Worm (Caenorhabditis elegans) whole organism, young adult: ENCODE results near the gene asb-1.
A peak's percentile ranks its signal among the peaks of the same experiment; 100 is the strongest.

Source experiments
- C06A6.2 ChIP-seq: fragments of 200-800 bp; sonication (Bioruptor generic); conservative IDR thresholded peaks from 2 replicates; pipeline ENCODE4 v1.3.6; 2022; ENCODE audit warnings: missing genetic modification characterization, missing compliant biosample characterization
- C17E4.6 ChIP-seq: fragments of 200-800 bp; sonication (Bioruptor generic); IDR thresholded peaks from 2 replicates; pipeline ENCODE4 v1.3.6; 2022; ENCODE audit warnings: missing genetic modification reagents, missing genetic modification characterization, missing compliant biosample characterization
- D2030.7 ChIP-seq: fragments of 200-800 bp; sonication (Bioruptor generic); IDR thresholded peaks from 2 replicates; pipeline ENCODE4 v1.3.6; 2022; ENCODE audit warnings: missing genetic modification reagents, missing genetic modification characterization, missing compliant biosample characterization
- F10E7.11 ChIP-seq: sonication (generic microtip); optimal IDR thresholded peaks from 2 replicates; lab custom pipeline; 2017; ENCODE audit warnings: mild to moderate bottlenecking, missing genetic modification characterization, moderate library complexity, missing compliant biosample characterization
- F33H1.4 ChIP-seq: fragments of 200-800 bp; sonication (Bioruptor generic); IDR thresholded peaks from 2 replicates; pipeline ENCODE4 v1.3.6; 2022; ENCODE audit warnings: missing genetic modification reagents, missing genetic modification characterization, missing compliant biosample characterization
- F37B4.10 ChIP-seq: fragments of 200-800 bp; sonication (Bioruptor generic); IDR thresholded peaks from 2 replicates; pipeline ENCODE4 v1.3.6; 2022; ENCODE audit warnings: missing genetic modification characterization, missing compliant biosample characterization
- K11D2.4 ChIP-seq: fragments of 200-800 bp; sonication (Bioruptor generic); IDR thresholded peaks from 2 replicates; pipeline ENCODE4 v1.3.6; 2022; ENCODE audit warnings: missing genetic modification reagents, missing genetic modification characterization, missing compliant biosample characterization
- Y67H2A.10 ChIP-seq: fragments of 200-800 bp; sonication (Bioruptor generic); conservative IDR thresholded peaks from 2 replicates; pipeline ENCODE4 v1.3.6; 2022; ENCODE audit warnings: missing genetic modification reagents, missing genetic modification characterization, missing compliant biosample characterization
- akir-1 ChIP-seq: fragments of 200-800 bp; sonication (Bioruptor generic); optimal IDR thresholded peaks from 2 replicates; lab custom pipeline; 2018; ENCODE audit warnings: mild to moderate bottlenecking, missing genetic modification characterization, moderate library complexity, missing compliant biosample characterization
- ama-1 ChIP-seq, 3 experiments: fragments of 150-350 bp in 1 of 3; sonication (generic microtip) in 2 of 3; optimal IDR thresholded peaks; 2 replicates each; lab custom pipeline; 2014 to 2018; ENCODE audit warnings: missing biosample characterization in 2 of 3, missing genetic modification characterization in 2 of 3, missing genetic modification reagents in 2 of 3
- aptf-2 ChIP-seq: fragments of 200-800 bp; sonication (Bioruptor generic); conservative IDR thresholded peaks from 2 replicates; pipeline ENCODE4 v1.3.6; 2022; ENCODE audit warnings: missing genetic modification reagents, missing genetic modification characterization, missing compliant biosample characterization
- athp-1 ChIP-seq: sonication (generic microtip); optimal IDR thresholded peaks from 2 replicates; lab custom pipeline; 2017; ENCODE audit warnings: mild to moderate bottlenecking, missing genetic modification characterization, missing compliant biosample characterization
- ceh-79 ChIP-seq: sonication (generic microtip); optimal IDR thresholded peaks from 2 replicates; lab custom pipeline; 2017; ENCODE audit warnings: mild to moderate bottlenecking, missing genetic modification characterization, missing compliant biosample characterization
- chd-7 ChIP-seq: sonication (generic microtip); optimal IDR thresholded peaks from 2 replicates; lab custom pipeline; 2016; ENCODE audit warnings: mild to moderate bottlenecking, missing genetic modification characterization, moderate library complexity, missing compliant biosample characterization
- die-1 ChIP-seq: sonication (generic microtip); optimal IDR thresholded peaks from 2 replicates; lab custom pipeline; 2016; ENCODE audit warnings: missing genotype, mild to moderate bottlenecking, missing genetic modification characterization, missing compliant biosample characterization
- dpl-1 ChIP-seq: fragments of 150-350 bp; optimal IDR thresholded peaks from 2 replicates; lab custom pipeline; 2014; ENCODE audit warnings: missing biosample characterization, missing genetic modification reagents, missing genetic modification characterization
- efl-1 ChIP-seq: fragments of 150-350 bp; optimal IDR thresholded peaks from 2 replicates; lab custom pipeline; 2014; ENCODE audit warnings: missing biosample characterization, missing genetic modification reagents, missing genetic modification characterization
- egl-18 ChIP-seq: fragments of 200-800 bp; sonication (Bioruptor generic); IDR thresholded peaks from 2 replicates; pipeline ENCODE4 v1.3.6; 2022; ENCODE audit warnings: missing genetic modification reagents, missing genetic modification characterization, missing compliant biosample characterization
- egrh-3 ChIP-seq: fragments of 200-800 bp; sonication (Bioruptor generic); IDR thresholded peaks from 2 replicates; pipeline ENCODE4 v1.3.6; 2022; ENCODE audit warnings: missing genetic modification reagents, missing genetic modification characterization, missing compliant biosample characterization
- lag-1 ChIP-seq: fragments of 200-800 bp; sonication (Bioruptor generic); IDR thresholded peaks from 2 replicates; pipeline ENCODE4 v1.3.6; 2022; ENCODE audit warnings: missing genetic modification reagents, missing genetic modification characterization, missing compliant biosample characterization
- let-607 ChIP-seq, 2 experiments: fragments of 200-800 bp in 1 of 2; sonication (Bioruptor generic) in 1 of 2; sonication (generic microtip) in 1 of 2; optimal IDR thresholded peaks; 2 replicates each; lab custom pipeline; 2016 to 2018; ENCODE audit warnings: mild to moderate bottlenecking in 2 of 2, missing compliant biosample characterization in 2 of 2, missing genetic modification characterization in 2 of 2, moderate library complexity in 2 of 2, missing genotype in 1 of 2
- lin-35 ChIP-seq, 3 experiments: fragments of 150-350 bp in 2 of 3; sonication (generic microtip) in 1 of 3; optimal IDR thresholded peaks; 2 replicates each; lab custom pipeline; 2014 to 2018; ENCODE audit warnings: missing biosample characterization in 3 of 3, missing genetic modification characterization in 3 of 3, missing genetic modification reagents in 3 of 3
- lin-40 ChIP-seq: sonication (generic microtip); optimal IDR thresholded peaks from 2 replicates; lab custom pipeline; 2016; ENCODE audit warnings: missing genetic modification characterization, mild to moderate bottlenecking, missing compliant biosample characterization, missing genotype, missing genetic modification reagents
- lin-54 ChIP-seq: fragments of 200-800 bp; sonication (Bioruptor generic); optimal IDR thresholded peaks from 2 replicates; lab custom pipeline; 2018; ENCODE audit warnings: mild to moderate bottlenecking, missing genetic modification characterization, missing compliant biosample characterization
- lsl-1 ChIP-seq: fragments of 200-800 bp; sonication (Bioruptor generic); optimal IDR thresholded peaks from 2 replicates; lab custom pipeline; 2018; ENCODE audit warnings: mild to moderate bottlenecking, missing genetic modification characterization, moderate library complexity, missing compliant biosample characterization
- lsy-27 ChIP-seq: sonication (generic microtip); optimal IDR thresholded peaks from 2 replicates; lab custom pipeline; 2017; ENCODE audit warnings: missing genetic modification characterization, mild to moderate bottlenecking, missing compliant biosample characterization, antibody characterized with exemption, missing genotype, borderline replicate concordance; ENCODE audit not compliant: insufficient read depth
- mcd-1 ChIP-seq: fragments of 200-800 bp; sonication (Bioruptor generic); IDR thresholded peaks from 2 replicates; pipeline ENCODE4 v1.3.6; 2022; ENCODE audit warnings: missing genetic modification reagents, missing genetic modification characterization, missing compliant biosample characterization
- nfyb-1 ChIP-seq: fragments of 200-800 bp; sonication (Bioruptor generic); IDR thresholded peaks from 2 replicates; pipeline ENCODE4 v1.3.6; 2022; ENCODE audit warnings: missing genetic modification reagents, missing genetic modification characterization, missing compliant biosample characterization
- nhr-80 ChIP-seq: sonication (generic microtip); optimal IDR thresholded peaks from 2 replicates; lab custom pipeline; 2016; ENCODE audit warnings: missing genetic modification characterization, missing compliant biosample characterization
- repo-1 ChIP-seq: sonication (generic microtip); optimal IDR thresholded peaks from 2 replicates; lab custom pipeline; 2017; ENCODE audit warnings: mild to moderate bottlenecking, missing genetic modification characterization, missing compliant biosample characterization
- rpc-1 ChIP-seq, 2 experiments: fragments of 150-350 bp in 1 of 2; sonication (generic microtip) in 1 of 2; optimal IDR thresholded peaks; 2 replicates each; lab custom pipeline; 2014 to 2018; ENCODE audit warnings: missing biosample characterization in 1 of 2, missing genetic modification characterization in 1 of 2, missing genetic modification reagents in 1 of 2, missing genotype in 1 of 2
- snpc-1.3 ChIP-seq: sonication (generic microtip); optimal IDR thresholded peaks from 2 replicates; lab custom pipeline; 2017; ENCODE audit warnings: missing genetic modification characterization, mild to moderate bottlenecking, missing compliant biosample characterization, antibody characterized with exemption, moderate library complexity, missing genotype, missing genetic modification reagents; ENCODE audit not compliant: insufficient read depth
- snpc-4 ChIP-seq, 5 experiments: fragments of 150-350 bp in 1 of 5; sonication (generic microtip) in 4 of 5; optimal IDR thresholded peaks; 2 replicates each; lab custom pipeline; 2014 to 2018; ENCODE audit warnings: missing genetic modification characterization in 5 of 5, missing biosample characterization in 3 of 5, antibody characterized with exemption in 2 of 5, mild to moderate bottlenecking in 2 of 5, missing compliant biosample characterization in 2 of 5, missing genotype in 2 of 5, moderate library complexity in 2 of 5, missing genetic modification reagents in 1 of 5
- tbx-9 ChIP-seq: sonication (generic microtip); optimal IDR thresholded peaks from 2 replicates; lab custom pipeline; 2016; ENCODE audit warnings: borderline replicate concordance, missing genetic modification characterization, inconsistent platforms, missing compliant biosample characterization
- tlf-1 ChIP-seq: fragments of 200-800 bp; sonication (Bioruptor generic); optimal IDR thresholded peaks from 2 replicates; lab custom pipeline; 2018; ENCODE audit warnings: mild to moderate bottlenecking, missing genetic modification characterization, missing compliant biosample characterization
- unc-62 ChIP-seq: fragments of 150-350 bp; optimal IDR thresholded peaks from 2 replicates; lab custom pipeline; 2014; ENCODE audit warnings: missing biosample characterization, missing genetic modification reagents, missing genetic modification characterization

The asb-1 gene

DNA sequence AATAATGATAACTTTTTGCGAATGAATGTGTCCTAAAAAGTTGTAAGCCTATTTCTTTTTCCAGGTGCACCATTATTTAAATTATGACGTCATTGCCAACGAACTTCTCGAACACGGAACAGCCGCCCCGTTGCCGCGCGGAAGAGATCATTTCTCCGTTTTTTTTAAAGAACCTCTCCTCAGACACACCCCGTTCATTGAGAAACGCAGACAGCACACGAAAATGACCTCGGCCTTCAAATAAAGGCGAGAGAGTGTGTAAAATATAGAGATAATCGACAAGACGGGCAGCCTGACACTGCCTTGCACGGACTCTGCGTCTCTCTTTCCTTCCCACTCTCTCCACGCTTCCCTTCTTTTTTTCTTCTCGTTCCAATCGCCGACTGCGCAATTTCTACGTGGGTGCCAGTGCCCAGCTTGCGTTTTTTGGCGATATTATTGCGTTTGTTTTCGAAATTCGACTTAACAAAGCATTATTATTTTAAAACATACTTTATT, 35.2 kb downstream of the asb-1 start (continued):
- TF ChIP-seq repo-1 (tag; lab: Kevin White, UChicago) (no peak), unc-62 (GFP tag; lab: Kevin White, UChicago) (no peak), dpl-1 (GFP tag; lab: Kevin White, UChicago) (no peak), mcd-1 (GFP tag; lab: Robert Waterston, UW) (peak; percentile 50), F37B4.10 (GFP tag; lab: Robert Waterston, UW) (no peak), snpc-1.3 (tag; lab: Kevin White, UChicago) (no peak), C06A6.2 (GFP tag; lab: Robert Waterston, UW) (0 out of 2 replicates have a peak, but pooled peaks have one; percentile 49), D2030.7 (GFP tag; lab: Robert Waterston, UW) (no peak), C17E4.6 (GFP tag; lab: Robert Waterston, UW) (no peak), ama-1 (optimal IDR thresholded peaks at IDR 0.05; lab: Kevin White, UChicago) (no peak), ama-1 (GFP tag; optimal IDR thresholded peaks at IDR 0.05; lab: Kevin White, UChicago) (no peak), egl-18 (GFP tag; lab: Robert Waterston, UW) (no peak), tbx-9 (tag; lab: Kevin White, UChicago) (no peak), snpc-4 (GFP tag; optimal IDR thresholded peaks at IDR 0.05; lab: Kevin White, UChicago) (no peak), snpc-4 (tag; optimal IDR thresholded peaks at IDR 0.05; lab: Kevin White, UChicago) (peak in 2 of 4 experiments; percentile 6 to 10), F33H1.4 (GFP tag; lab: Robert Waterston, UW) (no peak), efl-1 (GFP tag; lab: Kevin White, UChicago) (no peak), F10E7.11 (tag; lab: Kevin White, UChicago) (no peak), athp-1 (no peak), akir-1 (GFP tag; lab: Kevin White, UChicago) (no peak), ceh-79 (tag; lab: Kevin White, UChicago) (no peak), rpc-1 (optimal IDR thresholded peaks at IDR 0.05; lab: Kevin White, UChicago) (no peak), rpc-1 (tag; optimal IDR thresholded peaks at IDR 0.05; lab: Kevin White, UChicago) (no peak), lin-40 (peak; percentile 68), K11D2.4 (GFP tag; lab: Robert Waterston, UW) (no peak), nhr-80 (peak; percentile 70), let-607 (tag; optimal IDR thresholded peaks at IDR 0.05; lab: Kevin White, UChicago) (no peak), lin-35 (GFP tag; optimal IDR thresholded peaks at IDR 0.05; lab: Kevin White, UChicago) (peak in 1 of 3 experiments; percentile 36), aptf-2 (no peak)

DNA sequence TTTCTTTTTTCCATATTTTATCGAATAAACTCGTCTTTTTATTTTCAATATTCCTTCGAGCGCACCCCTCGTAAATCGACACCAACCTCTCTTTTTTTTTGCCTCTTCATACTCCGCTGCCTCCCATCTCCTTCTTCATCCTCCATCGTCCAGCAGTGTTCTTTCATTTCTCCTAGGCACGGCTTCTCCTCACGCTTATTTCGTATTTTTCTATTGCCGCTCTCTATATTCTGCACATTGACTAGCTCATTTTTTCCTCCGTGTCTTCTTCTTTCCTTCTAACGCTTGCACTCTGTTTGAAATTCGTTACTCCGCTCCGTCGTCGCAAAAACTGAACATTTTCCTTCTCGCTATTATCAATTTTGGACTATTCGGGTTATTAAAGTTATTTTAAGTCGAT, 40.3 kb downstream of the asb-1 start:
- no peak for TF ChIP-seq egrh-3 (GFP tag; lab: Robert Waterston, UW)
- TF ChIP-seq repo-1 (tag; lab: Kevin White, UChicago): peak; percentile 28
- TF ChIP-seq, all 124 proteins: peak for 1

ce11 chrIII:4553316-4553715, 42.3 kb downstream of the asb-1 start, which contains the start of gene imph-1:
imph-1 (plus strand) TSS chrIII:4553616.
- TF ChIP-seq die-1 (tag; lab: Kevin White, UChicago) (no peak), F33H1.4 (GFP tag; lab: Robert Waterston, UW) (no peak), akir-1 (GFP tag; lab: Kevin White, UChicago) (no peak), Y67H2A.10 (GFP tag; lab: Robert Waterston, UW) (no peak), lag-1 (GFP tag; lab: Robert Waterston, UW) (no peak), lsl-1 (GFP tag; lab: Kevin White, UChicago) (no peak), F37B4.10 (GFP tag; lab: Robert Waterston, UW) (no peak), mcd-1 (GFP tag; lab: Robert Waterston, UW) (no peak), chd-7 (tag; lab: Kevin White, UChicago) (no peak), tlf-1 (GFP tag; lab: Kevin White, UChicago) (no peak), let-607 (tag; optimal IDR thresholded peaks at IDR 0.05; lab: Kevin White, UChicago) (no peak), lin-54 (GFP tag; lab: Kevin White, UChicago) (no peak), lsy-27 (tag; lab: Kevin White, UChicago) (no peak), nfyb-1 (GFP tag; lab: Robert Waterston, UW) (no peak), unc-62 (GFP tag; lab: Kevin White, UChicago) (no peak)
